Fruit fly (Drosophila melanogaster): Measurements from ENCODE around the gene be.

DNA sequence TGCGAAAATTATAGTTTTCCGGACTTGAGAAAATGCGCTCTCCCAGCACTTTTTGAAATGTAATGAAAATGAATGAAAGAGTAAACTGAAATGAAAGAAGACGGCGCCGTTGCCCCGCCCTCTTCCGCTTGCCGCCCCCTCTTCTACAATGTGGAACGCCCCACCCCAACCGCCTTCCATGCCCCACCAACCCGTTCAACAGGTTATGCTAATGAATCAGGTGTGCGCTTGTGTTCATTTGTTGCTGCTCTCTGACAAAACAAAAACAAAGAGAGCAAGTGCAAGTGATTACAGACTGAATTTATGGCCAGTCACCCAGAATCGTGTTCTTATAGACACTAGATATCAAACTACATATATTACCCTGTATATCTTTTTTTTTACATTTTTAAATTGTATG lies 1.5 kb downstream of the be start:
- TF ChIP-seq CG8478 (optimal IDR thresholded peaks at IDR 0.05) (no peak), CTCF (optimal IDR thresholded peaks at IDR 0.05) (no peak)
